Fruit fly (Drosophila melanogaster) whole organism, adult: Measurements from ENCODE around the gene PGRP-SA.

Experiments used
- CG11617 ChIP-seq: fragments of 200-800 bp; sonication (Bioruptor generic); optimal IDR thresholded peaks from 2 replicates; lab custom pipeline; 2017; ENCODE audit warnings: mild to moderate bottlenecking, missing biosample characterization, missing genetic modification reagents, missing genetic modification characterization
- CG12768 ChIP-seq: fragments of 200-800 bp; sonication (Bioruptor generic); optimal IDR thresholded peaks from 2 replicates; lab custom pipeline; 2017; ENCODE audit warnings: missing biosample characterization, missing genetic modification characterization, mild to moderate bottlenecking, moderate library complexity, missing genetic modification reagents
- CG1620 ChIP-seq: fragments of 200-800 bp; sonication (Bioruptor generic); optimal IDR thresholded peaks from 2 replicates; lab custom pipeline; 2016; ENCODE audit warnings: missing biosample characterization, missing genetic modification characterization
- kay ChIP-seq: fragments of 200-800 bp; sonication (Bioruptor generic); peaks from one replicate; lab custom pipeline; 2016; ENCODE audit warnings: missing biosample characterization, missing genetic modification characterization, borderline replicate concordance
- ovo ChIP-seq: fragments of 200-800 bp; sonication (Bioruptor generic); optimal IDR thresholded peaks from 2 replicates; lab custom pipeline; 2016; ENCODE audit warnings: missing biosample characterization, missing genetic modification characterization
- pad ChIP-seq: fragments of 200-800 bp; sonication (Bioruptor generic); optimal IDR thresholded peaks from 3 replicates; lab custom pipeline; 2017; ENCODE audit warnings: missing biosample characterization, missing genetic modification characterization, mild to moderate bottlenecking, moderate library complexity, missing genetic modification reagents

DNA sequence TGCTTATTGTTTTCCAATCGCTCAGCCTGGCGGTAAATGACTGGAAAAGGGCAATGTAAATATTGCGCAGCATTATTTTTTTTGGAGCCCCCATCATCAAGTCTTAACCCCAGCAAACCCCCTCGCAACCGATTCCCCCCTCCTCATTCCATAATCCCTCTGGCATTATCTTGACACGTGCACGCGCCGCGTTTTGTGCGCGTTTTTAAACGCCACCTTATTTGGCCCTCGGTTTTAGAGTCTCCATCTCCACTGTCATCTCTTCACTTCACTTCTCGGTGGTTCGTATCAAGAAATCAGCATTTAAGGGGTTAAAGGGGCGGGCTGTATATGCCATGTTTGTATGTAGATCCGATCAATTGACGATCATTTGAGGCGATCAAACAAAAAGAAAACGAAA, 14.5 kb upstream of the PGRP-SA start:
- no peak for TF ChIP-seq CG1620 (GFP tag; lab: Kevin White, UChicago)
- no peak for TF ChIP-seq pad (GFP tag; lab: Kevin White, UChicago)
- no peak for TF ChIP-seq ovo (GFP tag; lab: Kevin White, UChicago)
- no peak for TF ChIP-seq CG12768 (GFP tag; lab: Kevin White, UChicago)
- no peak for TF ChIP-seq CG11617 (GFP tag; lab: Kevin White, UChicago)
- TF ChIP-seq kay = no peak
